Worm (Caenorhabditis elegans): ENCODE results near the gene coq-6.

DNA sequence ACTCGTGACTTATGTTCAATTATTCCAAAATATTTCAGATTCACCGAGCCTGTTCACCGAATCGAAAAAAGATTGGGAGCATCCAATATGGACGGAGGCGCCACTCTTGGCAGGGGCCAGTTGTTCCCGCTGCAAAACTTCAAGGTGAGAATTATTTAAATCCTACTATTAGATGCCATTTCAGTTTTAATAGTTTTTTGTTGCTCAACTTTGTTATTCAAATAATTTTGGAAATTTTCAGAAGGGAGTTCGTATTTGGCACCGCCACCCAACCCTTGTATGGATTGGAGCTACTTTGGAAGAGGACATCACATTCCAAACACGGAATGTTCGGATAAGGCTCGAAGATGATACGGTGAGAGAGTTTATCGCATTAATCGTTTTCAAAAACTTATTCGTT lies 49.6 kb downstream of the coq-6 start, which contains the start of gene hum-2:
- TF ChIP-seq ama-1 (optimal IDR thresholded peaks at IDR 0.05) (no peak), nhr-21 (tag; optimal IDR thresholded peaks at IDR 0.05) (no peak), fos-1 (tag; optimal IDR thresholded peaks at IDR 0.05) (no peak), lsy-2 (tag; optimal IDR thresholded peaks at IDR 0.05) (no peak), snpc-4 (tag; optimal IDR thresholded peaks at IDR 0.05) (no peak), zag-1 (tag; optimal IDR thresholded peaks at IDR 0.05) (no peak), ceh-82 (tag; optimal IDR thresholded peaks at IDR 0.05) (no peak), elt-3 (tag; optimal IDR thresholded peaks at IDR 0.05) (no peak), ceh-16 (tag; optimal IDR thresholded peaks at IDR 0.05) (no peak), nhr-10 (tag; optimal IDR thresholded peaks at IDR 0.05) (no peak), nhr-12 (tag; optimal IDR thresholded peaks at IDR 0.05) (no peak), elt-1 (tag; optimal IDR thresholded peaks at IDR 0.05) (no peak), aly-2 (tag; optimal IDR thresholded peaks at IDR 0.05) (no peak)
